Worm (Caenorhabditis elegans): Measurements from ENCODE around the gene tsp-12.

ce11 chrIV:10110417-10110816 lies 40.0 kb downstream of the tsp-12 start, which contains the start of gene egl-38:
- no peak for TF ChIP-seq lsy-2 (tag; optimal IDR thresholded peaks at IDR 0.05)
- no peak for TF ChIP-seq nhr-28 (tag; optimal IDR thresholded peaks at IDR 0.05)
- no peak for TF ChIP-seq madf-9 (GFP tag; conservative IDR thresholded peaks at IDR 0.05)
- no peak for TF ChIP-seq nhr-10 (tag; optimal IDR thresholded peaks at IDR 0.05)
- TF ChIP-seq ceh-44 (GFP tag; IDR thresholded peaks at IDR 0.05) = no peak
- TF ChIP-seq zag-1 (tag; optimal IDR thresholded peaks at IDR 0.05) = no peak
- TF ChIP-seq hlh-30 (tag; optimal IDR thresholded peaks at IDR 0.05; ENCODE audit: insufficient read depth) = no peak
- TF ChIP-seq nhr-77 (tag; optimal IDR thresholded peaks at IDR 0.05) = no peak
- TF ChIP-seq daf-19 (GFP tag; conservative IDR thresholded peaks at IDR 0.05) = no peak
- no peak for TF ChIP-seq lim-7 (GFP tag; IDR thresholded peaks at IDR 0.05)
- TF ChIP-seq nhr-25 (tag; optimal IDR thresholded peaks at IDR 0.05; ENCODE audit: borderline replicate concordance, insufficient read depth) = no peak
- no peak for TF ChIP-seq lin-15B (tag; optimal IDR thresholded peaks at IDR 0.05)
- no peak for TF ChIP-seq mep-1 (tag; optimal IDR thresholded peaks at IDR 0.05)
